Fruit fly (Drosophila melanogaster) whole organism, embryonic: ENCODE data around the gene tai.

Experiments
- Adf1 ChIP-seq: fragments of 200-800 bp; sonication (Bioruptor generic); IDR thresholded peaks from 2 replicates; pipeline ENCODE4 v1.3.6; 2022; ENCODE audit warnings: missing biosample characterization, missing genetic modification characterization
- B-H1 ChIP-seq: fragments of 200-800 bp; sonication (Bioruptor generic); IDR thresholded peaks from 3 replicates; pipeline ENCODE4 v1.3.6; 2022; ENCODE audit warnings: missing biosample characterization, missing genetic modification characterization
- Blimp-1 ChIP-seq: fragments of 200-800 bp; sonication (Bioruptor generic); optimal IDR thresholded peaks from 3 replicates; lab custom pipeline; 2018; ENCODE audit warnings: missing biosample characterization, missing genetic modification characterization, mild to moderate bottlenecking, moderate library complexity, missing genetic modification reagents
- CG10565 ChIP-seq: fragments of 200-800 bp; sonication (Bioruptor generic); optimal IDR thresholded peaks from 3 replicates; lab custom pipeline; 2016; ENCODE audit warnings: missing biosample characterization, mild to moderate bottlenecking, missing genetic modification characterization
- CG10979 ChIP-seq: fragments of 200-800 bp; sonication (Bioruptor generic); optimal IDR thresholded peaks from 2 replicates; lab custom pipeline; 2018; ENCODE audit warnings: missing biosample characterization, mild to moderate bottlenecking, missing genetic modification characterization, moderate library complexity
- CG13775 ChIP-seq: fragments of 200-800 bp; sonication (Bioruptor generic); optimal IDR thresholded peaks from 3 replicates; lab custom pipeline; 2017; ENCODE audit warnings: missing biosample characterization, mild to moderate bottlenecking, missing genetic modification characterization
- CG14667 ChIP-seq: fragments of 200-800 bp; sonication (Bioruptor generic); IDR thresholded peaks from 2 replicates; pipeline ENCODE4 v1.3.6; 2022; ENCODE audit warnings: missing biosample characterization, missing genetic modification characterization
- CG1647 ChIP-seq: fragments of 200-800 bp; sonication (Bioruptor generic); optimal IDR thresholded peaks from 3 replicates; lab custom pipeline; 2016; ENCODE audit warnings: missing biosample characterization, missing genetic modification characterization
- CG17328 ChIP-seq: fragments of 200-800 bp; sonication (Bioruptor generic); IDR thresholded peaks from 2 replicates; pipeline ENCODE4 v1.3.6; 2022; ENCODE audit warnings: missing biosample characterization, missing genetic modification characterization
- CG17612 ChIP-seq: fragments of 200-800 bp; sonication (Bioruptor generic); IDR thresholded peaks from 2 replicates; pipeline ENCODE4 v1.3.6; 2022; ENCODE audit warnings: missing biosample characterization, missing genetic modification characterization
- CG18764 ChIP-seq: fragments of 200-800 bp; sonication (Bioruptor generic); optimal IDR thresholded peaks from 3 replicates; lab custom pipeline; 2016; ENCODE audit warnings: missing biosample characterization, missing genetic modification characterization
- CG2199 ChIP-seq: fragments of 200-800 bp; sonication (Bioruptor generic); IDR thresholded peaks from 3 replicates; pipeline ENCODE4 v1.3.6; 2022; ENCODE audit warnings: missing biosample characterization, missing genetic modification characterization
- CG32772 ChIP-seq: fragments of 200-800 bp; sonication (Bioruptor generic); IDR thresholded peaks from 2 replicates; pipeline ENCODE4 v1.3.6; 2022; ENCODE audit warnings: missing biosample characterization, missing genetic modification characterization
- CG33557 ChIP-seq: fragments of 200-800 bp; sonication (Bioruptor generic); optimal IDR thresholded peaks from 2 replicates; lab custom pipeline; 2019; ENCODE audit warnings: missing biosample characterization, mild to moderate bottlenecking, missing genetic modification characterization, moderate library complexity
- CG4424 ChIP-seq: fragments of 200-800 bp; sonication (Bioruptor generic); optimal IDR thresholded peaks from 3 replicates; lab custom pipeline; 2016; ENCODE audit warnings: missing biosample characterization, missing genetic modification characterization
- CG4707 ChIP-seq: fragments of 200-800 bp; sonication (Bioruptor generic); optimal IDR thresholded peaks from 2 replicates; lab custom pipeline; 2018; ENCODE audit warnings: missing biosample characterization, mild to moderate bottlenecking, missing genetic modification characterization, moderate library complexity
- CG7271 ChIP-seq: fragments of 200-800 bp; sonication (Bioruptor generic); optimal IDR thresholded peaks from 2 replicates; lab custom pipeline; 2018; ENCODE audit warnings: missing biosample characterization, mild to moderate bottlenecking, missing genetic modification characterization, moderate library complexity
- CG7357 ChIP-seq: fragments of 200-800 bp; sonication (Bioruptor generic); IDR thresholded peaks from 3 replicates; pipeline ENCODE4 v1.3.6; 2022; ENCODE audit warnings: missing biosample characterization, missing genetic modification characterization
- CG7963 ChIP-seq: fragments of 200-800 bp; sonication (Bioruptor generic); IDR thresholded peaks from 3 replicates; pipeline ENCODE4 v1.3.6; 2022; ENCODE audit warnings: missing biosample characterization, missing genetic modification characterization; ENCODE audit not compliant: partially characterized antibody
- Camta ChIP-seq: fragments of 200-800 bp; sonication (Bioruptor generic); optimal IDR thresholded peaks from 2 replicates; lab custom pipeline; 2016; ENCODE audit warnings: missing biosample characterization, missing genetic modification characterization
- Dll ChIP-seq: fragments of 200-800 bp; sonication (Bioruptor generic); IDR thresholded peaks from 4 replicates; pipeline ENCODE4 v1.3.6; 2022; ENCODE audit warnings: missing biosample characterization, missing genetic modification characterization; ENCODE audit not compliant: partially characterized antibody
- Dref ChIP-seq: fragments of 200-800 bp; sonication (Bioruptor generic); IDR thresholded peaks from 2 replicates; pipeline ENCODE4 v1.3.6; 2022; ENCODE audit warnings: missing biosample characterization, missing genetic modification characterization
- E2f2 ChIP-seq: fragments of 200-800 bp; sonication (Bioruptor generic); IDR thresholded peaks from 2 replicates; pipeline ENCODE4 v1.3.6; 2022; ENCODE audit warnings: missing biosample characterization, missing genetic modification characterization
- Elba2 ChIP-seq: fragments of 200-800 bp; sonication (Bioruptor generic); optimal IDR thresholded peaks from 3 replicates; lab custom pipeline; 2016; ENCODE audit warnings: missing biosample characterization, missing genetic modification characterization
- Hey ChIP-seq: fragments of 200-800 bp; sonication (Bioruptor generic); optimal IDR thresholded peaks from 3 replicates; lab custom pipeline; 2018; ENCODE audit warnings: missing biosample characterization, mild to moderate bottlenecking, missing genetic modification characterization
- HmgD ChIP-seq: fragments of 200-800 bp; sonication (Bioruptor generic); optimal IDR thresholded peaks from 3 replicates; lab custom pipeline; 2016; ENCODE audit warnings: missing biosample characterization, missing genetic modification characterization
- Mad ChIP-seq: fragments of 200-800 bp; sonication (Bioruptor generic); optimal IDR thresholded peaks from 2 replicates; lab custom pipeline; 2016; ENCODE audit warnings: missing biosample characterization, missing genetic modification characterization
- NC2α ChIP-seq: fragments of 200-800 bp; sonication (Bioruptor generic); optimal IDR thresholded peaks from 2 replicates; lab custom pipeline; 2016; ENCODE audit warnings: missing biosample characterization, missing genetic modification characterization
- Poxn ChIP-seq: fragments of 200-800 bp; sonication (Bioruptor generic); IDR thresholded peaks from 2 replicates; pipeline ENCODE4 v1.3.6; 2022; ENCODE audit warnings: missing biosample characterization, missing genetic modification characterization
- Tbp ChIP-seq: fragments of >200 bp; optimal IDR thresholded peaks from 2 replicates; lab custom pipeline; 2018; ENCODE audit warnings: missing biosample characterization, missing genetic modification characterization
- YL-1 ChIP-seq: fragments of 200-800 bp; sonication (Bioruptor generic); optimal IDR thresholded peaks from 3 replicates; lab custom pipeline; 2017; ENCODE audit warnings: missing biosample characterization, mild to moderate bottlenecking, missing genetic modification characterization
- az2 ChIP-seq: fragments of 200-800 bp; sonication (Bioruptor generic); optimal IDR thresholded peaks from 3 replicates; lab custom pipeline; 2016; ENCODE audit warnings: missing biosample characterization, missing genetic modification characterization
- dan ChIP-seq: fragments of 200-800 bp; sonication (Bioruptor generic); IDR thresholded peaks from 2 replicates; pipeline ENCODE4 v1.3.6; 2022; ENCODE audit warnings: missing biosample characterization, missing genetic modification characterization
- ftz-f1 ChIP-seq: fragments of 200-800 bp; sonication (Bioruptor generic); optimal IDR thresholded peaks from 2 replicates; lab custom pipeline; 2016; ENCODE audit warnings: missing biosample characterization, missing genetic modification characterization
- gfzf ChIP-seq: fragments of 200-800 bp; sonication (Bioruptor generic); optimal IDR thresholded peaks from 2 replicates; lab custom pipeline; 2016; ENCODE audit warnings: missing biosample characterization, mild to moderate bottlenecking, missing genetic modification characterization, moderate library complexity
- hbn ChIP-seq: fragments of 200-800 bp; sonication (Bioruptor generic); IDR thresholded peaks from 2 replicates; pipeline ENCODE4 v1.3.6; 2022; ENCODE audit warnings: missing biosample characterization, missing genetic modification characterization; ENCODE audit not compliant: partially characterized antibody
- kay ChIP-seq: fragments of 200-800 bp; sonication (Bioruptor generic); optimal IDR thresholded peaks from 2 replicates; lab custom pipeline; 2016; ENCODE audit warnings: missing biosample characterization, missing genetic modification characterization
- mld ChIP-seq: fragments of 200-800 bp; sonication (Bioruptor generic); IDR thresholded peaks from 3 replicates; pipeline ENCODE4 v1.3.6; 2022; ENCODE audit warnings: missing biosample characterization, missing genetic modification characterization; ENCODE audit not compliant: partially characterized antibody
- oc ChIP-seq: fragments of 200-800 bp; sonication (Bioruptor generic); optimal IDR thresholded peaks from 2 replicates; lab custom pipeline; 2018; ENCODE audit warnings: missing biosample characterization, mild to moderate bottlenecking, missing genetic modification characterization, moderate library complexity
- pan ChIP-seq, 4 experiments: fragments of >200 bp in 3 of 4; fragments of 200-800 bp in 1 of 4; sonication (Bioruptor generic) in 1 of 4; optimal IDR thresholded peaks in 3 of 4; IDR thresholded peaks in 1 of 4; 2 replicates each; pipeline versions ENCODE4 v1.3.6 to Lab custom; 2017 to 2022; ENCODE audit warnings: missing biosample characterization in 2 of 4, missing genetic modification characterization in 2 of 4, mixed read lengths in 1 of 4
- repo ChIP-seq: fragments of 200-800 bp; sonication (Bioruptor generic); optimal IDR thresholded peaks from 2 replicates; lab custom pipeline; 2016; ENCODE audit warnings: missing biosample characterization, missing genetic modification characterization
- run ChIP-seq: fragments of 200-800 bp; sonication (Bioruptor generic); optimal IDR thresholded peaks from 3 replicates; lab custom pipeline; 2018; ENCODE audit warnings: missing biosample characterization, mild to moderate bottlenecking, missing genetic modification characterization
- sens-2 ChIP-seq: fragments of 200-800 bp; sonication (Bioruptor generic); IDR thresholded peaks from 2 replicates; pipeline ENCODE4 v1.3.6; 2022; ENCODE audit warnings: missing biosample characterization, missing genetic modification characterization
- shn ChIP-seq: fragments of 200-800 bp; sonication (Bioruptor generic); optimal IDR thresholded peaks from 3 replicates; lab custom pipeline; 2016; ENCODE audit warnings: missing biosample characterization, missing genetic modification characterization
- sna ChIP-seq: fragments of 200-800 bp; sonication (Bioruptor generic); IDR thresholded peaks from 2 replicates; pipeline ENCODE4 v1.3.6; 2022; ENCODE audit warnings: missing biosample characterization, missing genetic modification characterization; ENCODE audit not compliant: partially characterized antibody
- tll ChIP-seq, 2 experiments: fragments of 200-800 bp in 1 of 2; fragments of >200 bp in 1 of 2; sonication (Bioruptor generic) in 1 of 2; optimal IDR thresholded peaks; 2 replicates each; lab custom pipeline; 2017 to 2019; ENCODE audit warnings: missing biosample characterization in 2 of 2, missing genetic modification characterization in 2 of 2, mild to moderate bottlenecking in 1 of 2, moderate library complexity in 1 of 2
- toy ChIP-seq: fragments of 200-800 bp; sonication (Bioruptor generic); IDR thresholded peaks from 2 replicates; pipeline ENCODE4 v1.3.6; 2022; ENCODE audit warnings: missing biosample characterization, missing genetic modification characterization
- trh ChIP-seq: fragments of 200-800 bp; sonication (Bioruptor generic); optimal IDR thresholded peaks from 2 replicates; lab custom pipeline; 2016; ENCODE audit warnings: missing biosample characterization, missing genetic modification characterization
- yki ChIP-seq: fragments of >200 bp; optimal IDR thresholded peaks from 3 replicates; lab custom pipeline; 2018
- zen ChIP-seq: fragments of 200-800 bp; sonication (Bioruptor generic); optimal IDR thresholded peaks from 3 replicates; lab custom pipeline; 2018; ENCODE audit warnings: missing biosample characterization, mild to moderate bottlenecking, missing genetic modification characterization, moderate library complexity

The tai gene

dm6 chr2L:9176114-9176553 is 9.6 kb downstream of the tai start (continued):
- TF ChIP-seq CG17612 (GFP tag; lab: Robert Waterston, UW) (no peak), CG17328 (GFP tag; lab: Robert Waterston, UW) (0 out of 2 replicates have a peak, but pooled peaks have one; percentile 51), hbn (GFP tag; lab: Robert Waterston, UW) (peak; percentile 41; the same call in 1 of the 2 replicates), trh (GFP tag; lab: Kevin White, UChicago) (no peak), CG4707 (GFP tag; lab: Kevin White, UChicago) (peak; percentile 33), ftz-f1 (GFP tag; lab: Kevin White, UChicago) (peak; percentile 97), CG2199 (GFP tag; lab: Robert Waterston, UW) (peak; percentile 86; the same call in 1 of the 3 replicates), kay (GFP tag; lab: Kevin White, UChicago) (no peak), pan (optimal IDR thresholded peaks at IDR 0.05; lab: Kevin White, UChicago) (no peak), pan (GFP tag; optimal IDR thresholded peaks at IDR 0.05 in 1 of 2, IDR thresholded peaks at IDR 0.05 in 1 of 2) (peak in 1 of 2 experiments; percentile 49), CG18764 (GFP tag; lab: Kevin White, UChicago) (no peak), Adf1 (GFP tag; lab: Robert Waterston, UW) (peak; percentile 56; the same call in 1 of the 2 replicates), Hey (tag; lab: Kevin White, UChicago) (no peak), B-H1 (GFP tag; lab: Robert Waterston, UW) (no peak; the same call in 2 of the 3 replicates), sens-2 (GFP tag; lab: Robert Waterston, UW) (0 out of 2 replicates have a peak, but pooled peaks have one; percentile 5), Elba2 (no peak), Mad (GFP tag; lab: Kevin White, UChicago) (peak; percentile 19), run (tag; lab: Kevin White, UChicago) (no peak), tll (GFP tag; optimal IDR thresholded peaks at IDR 0.05; lab: Kevin White, UChicago) (peak in 1 of 2 experiments; percentile 10), shn (no peak), Tbp (GFP tag; lab: Kevin White, UChicago) (no peak), CG33557 (GFP tag; lab: Kevin White, UChicago) (peak; percentile 55), Poxn (GFP tag; lab: Robert Waterston, UW) (no peak), HmgD (GFP tag; lab: Kevin White, UChicago) (peak; percentile 21), gfzf (GFP tag; lab: Kevin White, UChicago) (no peak), YL-1 (GFP tag; lab: Kevin White, UChicago) (peak; percentile 9), NC2α (GFP tag; lab: Kevin White, UChicago) (peak; percentile 16), CG1647 (GFP tag; lab: Kevin White, UChicago) (no peak), CG4424 (no peak), Dll (GFP tag; lab: Robert Waterston, UW) (no peak), repo (peak; percentile 20), Dref (GFP tag; lab: Robert Waterston, UW) (no peak), CG7357 (no peak), oc (tag; lab: Kevin White, UChicago) (peak; percentile 1), az2 (GFP tag; lab: Kevin White, UChicago) (no peak), CG32772 (GFP tag; lab: Robert Waterston, UW) (no peak), E2f2 (GFP tag; lab: Robert Waterston, UW) (peak; percentile 16; the same call in 1 of the 2 replicates), CG10979 (tag; lab: Kevin White, UChicago) (no peak), sna (GFP tag; lab: Robert Waterston, UW) (peak; percentile 48; the same call in 1 of the 2 replicates), CG14667 (no peak), Camta (GFP tag; lab: Kevin White, UChicago) (peak; percentile 35), mld (GFP tag; lab: Robert Waterston, UW) (no peak; the same call in 2 of the 3 replicates), CG13775 (GFP tag; lab: Kevin White, UChicago) (no peak), CG10565 (GFP tag; lab: Kevin White, UChicago) (no peak), Blimp-1 (GFP tag; lab: Kevin White, UChicago) (peak; percentile 14), CG7963 (GFP tag; lab: Robert Waterston, UW) (no peak), yki (lab: Kevin White, UChicago) (peak; percentile 89), CG7271 (tag; lab: Kevin White, UChicago) (no peak), dan (GFP tag; lab: Robert Waterston, UW) (no peak), zen (tag; lab: Kevin White, UChicago) (no peak), toy (GFP tag; lab: Robert Waterston, UW) (no peak)
